Fruit fly (Drosophila melanogaster) whole organism, embryonic: Measurements from ENCODE around the gene boil.
A peak's percentile ranks its signal among the peaks of the same experiment; 100 is the strongest.

Experiments used
- ATbp ChIP-seq: fragments of 200-800 bp; sonication (Bioruptor generic); optimal IDR thresholded peaks from 2 replicates; lab custom pipeline; 2017; ENCODE audit warnings: missing biosample characterization, mild to moderate bottlenecking, missing genetic modification characterization, missing genetic modification reagents
- BEAF-32 ChIP-seq: fragments of 200-800 bp; sonication (Bioruptor generic); optimal IDR thresholded peaks from 3 replicates; lab custom pipeline; 2017; ENCODE audit warnings: missing biosample characterization, missing genetic modification characterization, mild to moderate bottlenecking, moderate library complexity, missing genetic modification reagents
- CG10274 ChIP-seq: fragments of 200-800 bp; sonication (Bioruptor generic); optimal IDR thresholded peaks from 3 replicates; lab custom pipeline; 2017; ENCODE audit warnings: missing biosample characterization, mild to moderate bottlenecking, missing genetic modification characterization
- CG11093 ChIP-seq: fragments of 200-800 bp; sonication (Bioruptor generic); IDR thresholded peaks from 3 replicates; pipeline ENCODE4 v1.3.6; 2022; ENCODE audit warnings: missing biosample characterization, missing genetic modification characterization
- CG12744 ChIP-seq: fragments of 200-800 bp; sonication (Bioruptor generic); optimal IDR thresholded peaks from 2 replicates; lab custom pipeline; 2016; ENCODE audit warnings: missing biosample characterization, missing genetic modification characterization
- CG12769 ChIP-seq: fragments of 200-800 bp; sonication (Bioruptor generic); optimal IDR thresholded peaks from 2 replicates; lab custom pipeline; 2019; ENCODE audit warnings: missing biosample characterization, mild to moderate bottlenecking, missing genetic modification characterization, moderate library complexity
- CG13775 ChIP-seq: fragments of 200-800 bp; sonication (Bioruptor generic); optimal IDR thresholded peaks from 3 replicates; lab custom pipeline; 2017; ENCODE audit warnings: missing biosample characterization, mild to moderate bottlenecking, missing genetic modification characterization
- CG14710 ChIP-seq: fragments of 200-800 bp; sonication (Bioruptor generic); optimal IDR thresholded peaks from 3 replicates; lab custom pipeline; 2019; ENCODE audit warnings: missing biosample characterization, mild to moderate bottlenecking, missing genetic modification characterization, moderate library complexity
- CG14860 ChIP-seq: fragments of 200-800 bp; sonication (Bioruptor generic); IDR thresholded peaks from 3 replicates; pipeline ENCODE4 v1.3.6; 2022; ENCODE audit warnings: missing biosample characterization, missing genetic modification characterization; ENCODE audit not compliant: partially characterized antibody
- CG15073 ChIP-seq: fragments of 200-800 bp; sonication (Bioruptor generic); optimal IDR thresholded peaks from 2 replicates; lab custom pipeline; 2016; ENCODE audit warnings: missing biosample characterization, missing genetic modification characterization
- CG17361 ChIP-seq: fragments of 200-800 bp; sonication (Bioruptor generic); IDR thresholded peaks from 3 replicates; pipeline ENCODE4 v1.3.6; 2022; ENCODE audit warnings: missing biosample characterization, missing genetic modification characterization
- CG17568 ChIP-seq: fragments of 200-800 bp; sonication (Bioruptor generic); optimal IDR thresholded peaks from 2 replicates; lab custom pipeline; 2018; ENCODE audit warnings: missing biosample characterization, mild to moderate bottlenecking, missing genetic modification characterization, moderate library complexity
- CG18619 ChIP-seq: fragments of 200-800 bp; sonication (Bioruptor generic); optimal IDR thresholded peaks from 3 replicates; lab custom pipeline; 2017; ENCODE audit warnings: missing biosample characterization, mild to moderate bottlenecking, missing genetic modification characterization
- CG30403 ChIP-seq: fragments of 200-800 bp; sonication (Bioruptor generic); optimal IDR thresholded peaks from 3 replicates; lab custom pipeline; 2016; ENCODE audit warnings: missing biosample characterization, missing genetic modification characterization
- CG30431 ChIP-seq: fragments of 200-800 bp; sonication (Bioruptor generic); optimal IDR thresholded peaks from 2 replicates; lab custom pipeline; 2017; ENCODE audit warnings: missing biosample characterization, missing genetic modification characterization
- CG31441 ChIP-seq: fragments of 200-800 bp; sonication (Bioruptor generic); IDR thresholded peaks from 2 replicates; pipeline ENCODE4 v1.3.6; 2022; ENCODE audit warnings: missing biosample characterization, missing genetic modification characterization
- CG34422 ChIP-seq: fragments of 200-800 bp; sonication (Bioruptor generic); IDR thresholded peaks from 3 replicates; pipeline ENCODE4 v1.3.6; 2022; ENCODE audit warnings: missing biosample characterization, missing genetic modification characterization
- CG42726 ChIP-seq: fragments of 200-800 bp; sonication (Bioruptor generic); IDR thresholded peaks from 2 replicates; pipeline ENCODE4 v1.3.6; 2022; ENCODE audit warnings: missing biosample characterization, missing genetic modification characterization; ENCODE audit not compliant: partially characterized antibody
- CG4404 ChIP-seq: fragments of 200-800 bp; sonication (Bioruptor generic); IDR thresholded peaks from 2 replicates; pipeline ENCODE4 v1.3.6; 2022; ENCODE audit warnings: missing biosample characterization, missing genetic modification characterization
- CG8388 ChIP-seq: fragments of 200-800 bp; sonication (Bioruptor generic); optimal IDR thresholded peaks from 2 replicates; lab custom pipeline; 2019; ENCODE audit warnings: missing biosample characterization, mild to moderate bottlenecking, missing genetic modification characterization, moderate library complexity
- Dfd ChIP-seq, 2 experiments: fragments of >200 bp; optimal IDR thresholded peaks; 2 replicates each; lab custom pipeline; 2017; ENCODE audit warnings: missing biosample characterization in 2 of 2, missing genetic modification characterization in 2 of 2
- Dip2 ChIP-seq: fragments of 200-800 bp; sonication (Bioruptor generic); IDR thresholded peaks from 2 replicates; pipeline ENCODE4 v1.3.6; 2022; ENCODE audit warnings: missing biosample characterization, missing genetic modification characterization
- H15 ChIP-seq: fragments of 200-800 bp; sonication (Bioruptor generic); IDR thresholded peaks from 3 replicates; pipeline ENCODE4 v1.3.6; 2022; ENCODE audit warnings: missing biosample characterization, missing genetic modification characterization
- Max ChIP-seq: fragments of 200-800 bp; sonication (Bioruptor generic); optimal IDR thresholded peaks from 2 replicates; lab custom pipeline; 2016; ENCODE audit warnings: missing biosample characterization, mild to moderate bottlenecking, missing genetic modification characterization
- Med ChIP-seq: fragments of 200-800 bp; sonication (Bioruptor generic); peaks from one replicate; lab custom pipeline; 2016; ENCODE audit warnings: missing biosample characterization, missing genetic modification characterization, mild to moderate bottlenecking, inconsistent platforms, moderate library complexity
- NK7.1 ChIP-seq: fragments of 200-800 bp; sonication (Bioruptor generic); optimal IDR thresholded peaks from 3 replicates; lab custom pipeline; 2016; ENCODE audit warnings: missing biosample characterization, missing genetic modification characterization
- Optix ChIP-seq: fragments of 200-800 bp; sonication (Bioruptor generic); IDR thresholded peaks from 3 replicates; pipeline ENCODE4 v1.3.6; 2022; ENCODE audit warnings: missing biosample characterization, missing genetic modification characterization
- Ravus ChIP-seq: fragments of 200-800 bp; sonication (Bioruptor generic); IDR thresholded peaks from 2 replicates; pipeline ENCODE4 v1.3.6; 2022; ENCODE audit warnings: missing biosample characterization, missing genetic modification characterization
- Scr ChIP-seq: fragments of 200-800 bp; sonication (Bioruptor generic); IDR thresholded peaks from 2 replicates; pipeline ENCODE4 v1.3.6; 2022; ENCODE audit warnings: missing biosample characterization, missing genetic modification characterization; ENCODE audit not compliant: partially characterized antibody
- Stat92E ChIP-seq, 3 experiments: fragments of >200 bp in 2 of 3; fragments of 200-800 bp in 1 of 3; sonication (Bioruptor generic) in 1 of 3; optimal IDR thresholded peaks; 2 replicates each; lab custom pipeline; 2017 to 2019; ENCODE audit warnings: missing biosample characterization in 3 of 3, missing genetic modification characterization in 3 of 3, mild to moderate bottlenecking in 1 of 3, moderate library complexity in 1 of 3
- Xbp1 ChIP-seq: fragments of 200-800 bp; sonication (Bioruptor generic); optimal IDR thresholded peaks from 3 replicates; lab custom pipeline; 2016; ENCODE audit warnings: missing biosample characterization, mild to moderate bottlenecking, missing genetic modification characterization
- aop ChIP-seq: fragments of 200-800 bp; sonication (Bioruptor generic); IDR thresholded peaks from 2 replicates; pipeline ENCODE4 v1.3.6; 2022; ENCODE audit warnings: missing biosample characterization, missing genetic modification characterization
- chm ChIP-seq: fragments of 200-800 bp; sonication (Bioruptor generic); IDR thresholded peaks from 2 replicates; pipeline ENCODE4 v1.3.6; 2022; ENCODE audit warnings: missing biosample characterization, missing genetic modification characterization
- da ChIP-seq: fragments of 200-800 bp; sonication (Bioruptor generic); optimal IDR thresholded peaks from 2 replicates; lab custom pipeline; 2016; ENCODE audit warnings: missing biosample characterization, missing genetic modification characterization
- eve ChIP-seq, 2 experiments: fragments of >200 bp; optimal IDR thresholded peaks; 2 replicates each; lab custom pipeline; 2017; ENCODE audit warnings: missing biosample characterization in 2 of 2, missing genetic modification characterization in 2 of 2
- exex ChIP-seq: fragments of 200-800 bp; sonication (Bioruptor generic); optimal IDR thresholded peaks from 4 replicates; lab custom pipeline; 2018; ENCODE audit warnings: missing biosample characterization, mild to moderate bottlenecking, missing genetic modification characterization, moderate library complexity
- grau ChIP-seq: fragments of 200-800 bp; optimal IDR thresholded peaks from 3 replicates; lab custom pipeline; 2019; ENCODE audit warnings: missing biosample characterization, mild to moderate bottlenecking, missing genetic modification characterization, moderate library complexity
- gsb ChIP-seq: fragments of 200-800 bp; sonication (Bioruptor generic); IDR thresholded peaks from 2 replicates; pipeline ENCODE4 v1.3.6; 2022; ENCODE audit warnings: missing biosample characterization, missing genetic modification characterization
- hb ChIP-seq: fragments of 200-800 bp; sonication (Bioruptor generic); IDR thresholded peaks from 3 replicates; pipeline ENCODE4 v1.3.6; 2022; ENCODE audit warnings: missing biosample characterization, missing genetic modification characterization; ENCODE audit not compliant: partially characterized antibody
- hbn ChIP-seq: fragments of 200-800 bp; sonication (Bioruptor generic); IDR thresholded peaks from 2 replicates; pipeline ENCODE4 v1.3.6; 2022; ENCODE audit warnings: missing biosample characterization, missing genetic modification characterization; ENCODE audit not compliant: partially characterized antibody
- hth ChIP-seq: fragments of >200 bp; optimal IDR thresholded peaks from 2 replicates; lab custom pipeline; 2017; ENCODE audit warnings: inconsistent platforms
- onecut ChIP-seq: fragments of 200-800 bp; sonication (Bioruptor generic); IDR thresholded peaks from 2 replicates; pipeline ENCODE4 v1.3.6; 2022; ENCODE audit warnings: missing biosample characterization, missing genetic modification characterization
- org-1 ChIP-seq: fragments of 200-800 bp; sonication (Bioruptor generic); optimal IDR thresholded peaks from 2 replicates; lab custom pipeline; 2017; ENCODE audit warnings: missing biosample characterization, missing genetic modification characterization
- peb ChIP-seq: fragments of 200-800 bp; sonication (Bioruptor generic); IDR thresholded peaks from 2 replicates; pipeline ENCODE4 v1.3.6; 2022; ENCODE audit warnings: missing biosample characterization, missing genetic modification characterization
- pho ChIP-seq: fragments of 200-800 bp; sonication (Bioruptor generic); optimal IDR thresholded peaks from 2 replicates; lab custom pipeline; 2016; ENCODE audit warnings: missing biosample characterization, missing genetic modification characterization
- tio ChIP-seq: fragments of 200-800 bp; sonication (Bioruptor generic); optimal IDR thresholded peaks from 2 replicates; lab custom pipeline; 2017; ENCODE audit warnings: missing biosample characterization, missing genetic modification characterization, inconsistent platforms
- tna ChIP-seq: fragments of 200-800 bp; sonication (Bioruptor generic); IDR thresholded peaks from 2 replicates; pipeline ENCODE4 v1.3.6; 2022; ENCODE audit warnings: missing biosample characterization, missing genetic modification characterization; ENCODE audit not compliant: partially characterized antibody
- z ChIP-seq: fragments of 200-800 bp; sonication (Bioruptor generic); IDR thresholded peaks from 3 replicates; pipeline ENCODE4 v1.3.6; 2022; ENCODE audit warnings: missing biosample characterization, missing genetic modification characterization
- zen2 ChIP-seq: fragments of 200-800 bp; sonication (Bioruptor generic); IDR thresholded peaks from 3 replicates; pipeline ENCODE4 v1.3.6; 2022; ENCODE audit warnings: missing biosample characterization, missing genetic modification characterization; ENCODE audit not compliant: partially characterized antibody

The boil gene

DNA sequence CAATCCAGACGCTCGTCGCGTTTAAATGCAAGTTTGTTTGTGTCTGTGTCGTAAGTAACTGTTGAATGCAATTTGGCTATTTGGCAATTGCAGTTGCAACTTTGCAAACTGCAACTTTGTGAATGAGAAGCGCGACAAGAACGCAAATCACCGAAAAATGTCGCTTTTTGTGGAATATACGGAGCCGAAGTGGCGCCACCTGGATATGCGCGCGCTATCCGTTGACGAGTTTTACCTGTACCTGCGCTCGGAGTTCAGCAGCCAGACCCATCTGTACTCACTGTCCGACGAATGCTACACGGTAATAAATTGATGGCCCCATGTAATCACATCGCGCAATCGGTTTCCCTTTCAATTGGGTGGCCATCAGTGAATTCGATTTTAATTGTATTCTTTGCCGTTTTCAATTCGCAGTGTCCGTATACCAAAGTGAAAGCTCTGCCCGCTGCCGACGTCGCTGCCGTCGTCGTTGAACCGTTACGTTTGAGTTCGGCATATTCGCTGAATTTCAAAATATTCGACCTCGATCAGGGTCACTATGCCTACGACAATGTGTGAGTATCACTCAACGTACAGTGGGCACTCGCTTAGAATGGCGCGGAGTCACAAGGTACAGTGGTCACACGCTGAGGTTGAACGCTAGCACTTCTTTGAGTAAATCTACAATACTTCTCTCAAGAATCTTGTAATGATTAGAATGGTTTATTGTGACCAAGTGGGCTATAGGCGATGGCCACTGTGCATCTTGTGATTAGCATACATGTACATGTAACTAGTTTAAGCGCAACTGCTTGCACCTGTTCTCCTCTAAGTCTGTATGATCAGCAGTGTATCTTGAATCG lies 43.8 kb downstream of the boil start (continued):
- TF ChIP-seq CG8388 (GFP tag; lab: Kevin White, UChicago) (peak; percentile 58), CG15073 (no peak), H15 (peak; percentile 80), z (GFP tag; lab: Robert Waterston, UW) (no peak; the same call in 2 of the 3 replicates), pho (GFP tag; lab: Kevin White, UChicago) (peak; percentile 67), CG14860 (GFP tag; lab: Robert Waterston, UW) (no peak), ATbp (GFP tag; lab: Kevin White, UChicago) (peak; percentile 65), hth (lab: Kevin White, UChicago) (no peak), hb (no peak), org-1 (GFP tag; lab: Kevin White, UChicago) (peak; percentile 91), peb (peak; percentile 59; the same call in 1 of the 2 replicates), Xbp1 (GFP tag; lab: Kevin White, UChicago) (peak; percentile 88), Scr (GFP tag; lab: Robert Waterston, UW) (no peak), BEAF-32 (GFP tag; lab: Kevin White, UChicago) (no peak), da (GFP tag; lab: Kevin White, UChicago) (peak; percentile 60), CG12744 (peak; percentile 60), Dfd (GFP tag; optimal IDR thresholded peaks at IDR 0.05; lab: Kevin White, UChicago) (no peak), zen2 (GFP tag; lab: Robert Waterston, UW) (no peak), eve (GFP tag; optimal IDR thresholded peaks at IDR 0.05; lab: Kevin White, UChicago) (no peak), CG34422 (GFP tag; lab: Robert Waterston, UW) (peak; percentile 87), Stat92E (GFP tag; optimal IDR thresholded peaks at IDR 0.05; lab: Kevin White, UChicago) (no peak), CG10274 (GFP tag; lab: Kevin White, UChicago) (peak; percentile 54), CG12769 (tag; lab: Kevin White, UChicago) (peak; percentile 95), Dip2 (GFP tag; lab: Robert Waterston, UW) (peak; percentile 75), CG11093 (peak; percentile 86), grau (peak; percentile 94), CG14710 (peak; percentile 15), Optix (GFP tag; lab: Robert Waterston, UW) (peak; percentile 85), chm (GFP tag; lab: Robert Waterston, UW) (peak; percentile 73; the same call in 1 of the 2 replicates), Ravus (GFP tag; lab: Robert Waterston, UW) (peak; percentile 76), CG30431 (GFP tag; lab: Kevin White, UChicago) (peak; percentile 68), CG42726 (GFP tag; lab: Robert Waterston, UW) (no peak), gsb (GFP tag; lab: Robert Waterston, UW) (peak; percentile 90), CG17361 (GFP tag; lab: Robert Waterston, UW) (peak; percentile 73), NK7.1 (GFP tag; lab: Kevin White, UChicago) (peak; percentile 65), CG30403 (peak; percentile 81), CG13775 (GFP tag; lab: Kevin White, UChicago) (peak; percentile 55), CG17568 (GFP tag; lab: Kevin White, UChicago) (no peak), aop (peak; percentile 49; the same call in 1 of the 2 replicates), tio (GFP tag; lab: Kevin White, UChicago) (no peak), CG31441 (peak; percentile 76), Max (peak; percentile 60), CG4404 (GFP tag; lab: Robert Waterston, UW) (peak; percentile 67), tna (GFP tag; lab: Robert Waterston, UW) (no peak), onecut (GFP tag; lab: Robert Waterston, UW) (peak; percentile 72), Med (peak; percentile 98), exex (tag; lab: Kevin White, UChicago) (peak; percentile 38), hbn (GFP tag; lab: Robert Waterston, UW) (no peak), CG18619 (GFP tag; lab: Kevin White, UChicago) (peak; percentile 64)
